Fruit fly (Drosophila melanogaster) whole organism, embryonic: ENCODE data around the gene wrd.
A peak's percentile ranks its signal among the peaks of the same experiment; 100 is the strongest.

Source experiments
- Atf3 ChIP-seq: fragments of 200-800 bp; sonication (Bioruptor generic); optimal IDR thresholded peaks from 3 replicates; lab custom pipeline; 2016; ENCODE audit warnings: missing biosample characterization, missing genetic modification characterization
- Atf6 ChIP-seq: fragments of 200-800 bp; sonication (Bioruptor generic); IDR thresholded peaks from 2 replicates; pipeline ENCODE4 v1.3.6; 2022; ENCODE audit warnings: missing biosample characterization, missing genetic modification characterization
- CG11723 ChIP-seq: fragments of 200-800 bp; sonication (Bioruptor generic); optimal IDR thresholded peaks from 2 replicates; lab custom pipeline; 2017; ENCODE audit warnings: missing biosample characterization, mild to moderate bottlenecking, missing genetic modification characterization
- CG15514 ChIP-seq: fragments of 200-800 bp; sonication (Bioruptor generic); optimal IDR thresholded peaks from 3 replicates; lab custom pipeline; 2017; ENCODE audit warnings: missing biosample characterization, missing genetic modification characterization, mild to moderate bottlenecking, moderate library complexity, missing genetic modification reagents
- CG15696 ChIP-seq: fragments of 200-800 bp; sonication (Bioruptor generic); optimal IDR thresholded peaks from 2 replicates; lab custom pipeline; 2019; ENCODE audit warnings: missing biosample characterization, mild to moderate bottlenecking, missing genetic modification characterization, moderate library complexity
- CG1602 ChIP-seq: fragments of 200-800 bp; sonication (Bioruptor generic); optimal IDR thresholded peaks from 3 replicates; lab custom pipeline; 2016; ENCODE audit warnings: missing biosample characterization, missing genetic modification characterization
- CG17612 ChIP-seq: fragments of 200-800 bp; sonication (Bioruptor generic); IDR thresholded peaks from 2 replicates; pipeline ENCODE4 v1.3.6; 2022; ENCODE audit warnings: missing biosample characterization, missing genetic modification characterization
- CG18619 ChIP-seq: fragments of 200-800 bp; sonication (Bioruptor generic); optimal IDR thresholded peaks from 3 replicates; lab custom pipeline; 2017; ENCODE audit warnings: missing biosample characterization, mild to moderate bottlenecking, missing genetic modification characterization
- CG2199 ChIP-seq: fragments of 200-800 bp; sonication (Bioruptor generic); IDR thresholded peaks from 3 replicates; pipeline ENCODE4 v1.3.6; 2022; ENCODE audit warnings: missing biosample characterization, missing genetic modification characterization
- CG4360 ChIP-seq: fragments of 200-800 bp; sonication (Bioruptor generic); IDR thresholded peaks from 2 replicates; pipeline ENCODE4 v1.3.6; 2022; ENCODE audit warnings: missing biosample characterization, missing genetic modification characterization
- CG4617 ChIP-seq: fragments of 200-800 bp; sonication (Bioruptor generic); optimal IDR thresholded peaks from 3 replicates; lab custom pipeline; 2016; ENCODE audit warnings: missing biosample characterization, missing genetic modification characterization, borderline replicate concordance
- CG6254 ChIP-seq: fragments of 200-800 bp; sonication (Bioruptor generic); optimal IDR thresholded peaks from 3 replicates; lab custom pipeline; 2017; ENCODE audit warnings: mild to moderate bottlenecking, missing biosample characterization, missing genetic modification reagents, missing genetic modification characterization
- CG6654 ChIP-seq: fragments of 200-800 bp; sonication (Bioruptor generic); optimal IDR thresholded peaks from 2 replicates; lab custom pipeline; 2017; ENCODE audit warnings: missing biosample characterization, mild to moderate bottlenecking, missing genetic modification characterization
- CG6765 ChIP-seq: fragments of 200-800 bp; sonication (Bioruptor generic); optimal IDR thresholded peaks from 3 replicates; lab custom pipeline; 2017; ENCODE audit warnings: missing biosample characterization, mild to moderate bottlenecking, missing genetic modification characterization
- CG7963 ChIP-seq: fragments of 200-800 bp; sonication (Bioruptor generic); IDR thresholded peaks from 3 replicates; pipeline ENCODE4 v1.3.6; 2022; ENCODE audit warnings: missing biosample characterization, missing genetic modification characterization; ENCODE audit not compliant: partially characterized antibody
- CG9932 ChIP-seq: fragments of 200-800 bp; sonication (Bioruptor generic); IDR thresholded peaks from 2 replicates; pipeline ENCODE4 v1.3.6; 2022; ENCODE audit warnings: missing biosample characterization, missing genetic modification characterization
- D19B ChIP-seq: fragments of 200-800 bp; sonication (Bioruptor generic); optimal IDR thresholded peaks from 2 replicates; lab custom pipeline; 2017; ENCODE audit warnings: missing biosample characterization, mild to moderate bottlenecking, missing genetic modification characterization
- Dad ChIP-seq: fragments of 200-800 bp; sonication (Bioruptor generic); optimal IDR thresholded peaks from 3 replicates; lab custom pipeline; 2016; ENCODE audit warnings: missing biosample characterization, missing genetic modification characterization
- Dll ChIP-seq: fragments of 200-800 bp; sonication (Bioruptor generic); IDR thresholded peaks from 4 replicates; pipeline ENCODE4 v1.3.6; 2022; ENCODE audit warnings: missing biosample characterization, missing genetic modification characterization; ENCODE audit not compliant: partially characterized antibody
- Ets65A ChIP-seq: fragments of 200-800 bp; sonication (Bioruptor generic); peaks from one replicate; lab custom pipeline; 2016; ENCODE audit warnings: missing biosample characterization, missing genetic modification characterization
- H15 ChIP-seq: fragments of 200-800 bp; sonication (Bioruptor generic); IDR thresholded peaks from 3 replicates; pipeline ENCODE4 v1.3.6; 2022; ENCODE audit warnings: missing biosample characterization, missing genetic modification characterization
- Mrtf ChIP-seq: fragments of 200-800 bp; sonication (Bioruptor generic); IDR thresholded peaks from 3 replicates; pipeline ENCODE4 v1.3.6; 2022; ENCODE audit warnings: missing biosample characterization, missing genetic modification characterization
- Myb ChIP-seq: fragments of 200-800 bp; sonication (Bioruptor generic); optimal IDR thresholded peaks from 2 replicates; lab custom pipeline; 2016; ENCODE audit warnings: missing biosample characterization, missing genetic modification characterization
- Oaz ChIP-seq: fragments of 200-800 bp; sonication (Bioruptor generic); IDR thresholded peaks from 2 replicates; pipeline ENCODE4 v1.3.6; 2022; ENCODE audit warnings: missing biosample characterization, missing genetic modification characterization
- Optix ChIP-seq: fragments of 200-800 bp; sonication (Bioruptor generic); IDR thresholded peaks from 3 replicates; pipeline ENCODE4 v1.3.6; 2022; ENCODE audit warnings: missing biosample characterization, missing genetic modification characterization
- Ravus ChIP-seq: fragments of 200-800 bp; sonication (Bioruptor generic); IDR thresholded peaks from 2 replicates; pipeline ENCODE4 v1.3.6; 2022; ENCODE audit warnings: missing biosample characterization, missing genetic modification characterization
- Tbp ChIP-seq: fragments of >200 bp; optimal IDR thresholded peaks from 2 replicates; lab custom pipeline; 2018; ENCODE audit warnings: missing biosample characterization, missing genetic modification characterization
- Vsx1 ChIP-seq: fragments of 200-800 bp; sonication (Bioruptor generic); optimal IDR thresholded peaks from 2 replicates; lab custom pipeline; 2017; ENCODE audit warnings: missing biosample characterization, mild to moderate bottlenecking, missing genetic modification characterization, missing genetic modification reagents
- YL-1 ChIP-seq: fragments of 200-800 bp; sonication (Bioruptor generic); optimal IDR thresholded peaks from 3 replicates; lab custom pipeline; 2017; ENCODE audit warnings: missing biosample characterization, mild to moderate bottlenecking, missing genetic modification characterization
- aop ChIP-seq: fragments of 200-800 bp; sonication (Bioruptor generic); IDR thresholded peaks from 2 replicates; pipeline ENCODE4 v1.3.6; 2022; ENCODE audit warnings: missing biosample characterization, missing genetic modification characterization
- ap ChIP-seq: fragments of 200-800 bp; sonication (Bioruptor generic); IDR thresholded peaks from 2 replicates; pipeline ENCODE4 v1.3.6; 2022; ENCODE audit warnings: missing biosample characterization, missing genetic modification characterization
- az2 ChIP-seq: fragments of 200-800 bp; sonication (Bioruptor generic); optimal IDR thresholded peaks from 3 replicates; lab custom pipeline; 2016; ENCODE audit warnings: missing biosample characterization, missing genetic modification characterization
- bsh ChIP-seq, 2 experiments: fragments of 200-800 bp; sonication (Bioruptor generic); optimal IDR thresholded peaks; 2 replicates each; lab custom pipeline; 2017 to 2018; ENCODE audit warnings: mild to moderate bottlenecking in 2 of 2, missing biosample characterization in 2 of 2, missing genetic modification characterization in 2 of 2, moderate library complexity in 1 of 2
- dan ChIP-seq: fragments of 200-800 bp; sonication (Bioruptor generic); IDR thresholded peaks from 2 replicates; pipeline ENCODE4 v1.3.6; 2022; ENCODE audit warnings: missing biosample characterization, missing genetic modification characterization
- emc ChIP-seq: fragments of 200-800 bp; sonication (Bioruptor generic); optimal IDR thresholded peaks from 2 replicates; lab custom pipeline; 2016; ENCODE audit warnings: missing biosample characterization, missing genetic modification characterization
- lilli ChIP-seq: fragments of 200-800 bp; sonication (Bioruptor generic); optimal IDR thresholded peaks from 3 replicates; lab custom pipeline; 2016; ENCODE audit warnings: missing biosample characterization, missing genetic modification characterization
- luna ChIP-seq: fragments of 200-800 bp; sonication (Bioruptor generic); optimal IDR thresholded peaks from 2 replicates; lab custom pipeline; 2016; ENCODE audit warnings: missing biosample characterization, missing genetic modification characterization
- oc ChIP-seq: fragments of 200-800 bp; sonication (Bioruptor generic); optimal IDR thresholded peaks from 2 replicates; lab custom pipeline; 2018; ENCODE audit warnings: missing biosample characterization, mild to moderate bottlenecking, missing genetic modification characterization, moderate library complexity
- odd ChIP-seq: fragments of 200-800 bp; sonication (Bioruptor generic); optimal IDR thresholded peaks from 2 replicates; lab custom pipeline; 2017; ENCODE audit warnings: missing biosample characterization, mild to moderate bottlenecking, missing genetic modification characterization
- pho ChIP-seq: fragments of 200-800 bp; sonication (Bioruptor generic); optimal IDR thresholded peaks from 2 replicates; lab custom pipeline; 2016; ENCODE audit warnings: missing biosample characterization, missing genetic modification characterization
- pzg ChIP-seq: fragments of 200-800 bp; sonication (Bioruptor generic); optimal IDR thresholded peaks from 3 replicates; lab custom pipeline; 2018; ENCODE audit warnings: missing biosample characterization, mild to moderate bottlenecking, missing genetic modification characterization, moderate library complexity
- ranshi ChIP-seq: fragments of 200-800 bp; sonication (Bioruptor generic); IDR thresholded peaks from 2 replicates; pipeline ENCODE4 v1.3.6; 2022; ENCODE audit warnings: missing biosample characterization, missing genetic modification characterization
- run ChIP-seq: fragments of 200-800 bp; sonication (Bioruptor generic); optimal IDR thresholded peaks from 3 replicates; lab custom pipeline; 2018; ENCODE audit warnings: missing biosample characterization, mild to moderate bottlenecking, missing genetic modification characterization
- salm ChIP-seq: fragments of 200-800 bp; sonication (Bioruptor generic); optimal IDR thresholded peaks from 2 replicates; lab custom pipeline; 2018; ENCODE audit warnings: missing biosample characterization, mild to moderate bottlenecking, missing genetic modification characterization
- shn ChIP-seq: fragments of 200-800 bp; sonication (Bioruptor generic); optimal IDR thresholded peaks from 3 replicates; lab custom pipeline; 2016; ENCODE audit warnings: missing biosample characterization, missing genetic modification characterization
- sima ChIP-seq: fragments of 200-800 bp; sonication (Bioruptor generic); optimal IDR thresholded peaks from 2 replicates; lab custom pipeline; 2016; ENCODE audit warnings: missing biosample characterization, missing genetic modification characterization
- unc-4 ChIP-seq: fragments of 200-800 bp; sonication (Bioruptor generic); IDR thresholded peaks from 2 replicates; pipeline ENCODE4 v1.3.6; 2022; ENCODE audit warnings: missing biosample characterization, missing genetic modification characterization; ENCODE audit not compliant: partially characterized antibody
- vvl ChIP-seq: fragments of 200-800 bp; sonication (Bioruptor generic); IDR thresholded peaks from 2 replicates; pipeline ENCODE4 v1.3.6; 2022; ENCODE audit warnings: missing biosample characterization, missing genetic modification characterization
- yki ChIP-seq: fragments of >200 bp; optimal IDR thresholded peaks from 3 replicates; lab custom pipeline; 2018
- zen2 ChIP-seq: fragments of 200-800 bp; sonication (Bioruptor generic); IDR thresholded peaks from 3 replicates; pipeline ENCODE4 v1.3.6; 2022; ENCODE audit warnings: missing biosample characterization, missing genetic modification characterization; ENCODE audit not compliant: partially characterized antibody

Gene wrd

dm6 chr3R:18164052-18164722 lies 3.4 kb upstream of the wrd start, which contains the start of the genes CG7218 and Cbp20 (continued):
- TF ChIP-seq luna (GFP tag; lab: Kevin White, UChicago) = peak; percentile 14
- peak; percentile 16 for TF ChIP-seq Dad (GFP tag; lab: Kevin White, UChicago)
- TF ChIP-seq shn = peak; percentile 53
- peak; percentile 65; the same call in 1 of the 3 replicates for TF ChIP-seq zen2 (GFP tag; lab: Robert Waterston, UW)
- TF ChIP-seq oc (tag; lab: Kevin White, UChicago) = no peak
- no peak for TF ChIP-seq Tbp (GFP tag; lab: Kevin White, UChicago)
- peak; percentile 64 for TF ChIP-seq pho
- TF ChIP-seq vvl = peak; percentile 82
- no peak for TF ChIP-seq dan (GFP tag; lab: Robert Waterston, UW)
- no peak for TF ChIP-seq Ravus
- TF ChIP-seq CG2199 (GFP tag; lab: Robert Waterston, UW) = no peak
- TF ChIP-seq Dll (GFP tag; lab: Robert Waterston, UW) = peak; percentile 96
- peak; percentile 45 for TF ChIP-seq Myb (GFP tag; lab: Kevin White, UChicago)
- TF ChIP-seq Atf3 (GFP tag; lab: Kevin White, UChicago) = peak; percentile 51
- TF ChIP-seq salm (tag; lab: Kevin White, UChicago) = no peak
- no peak for TF ChIP-seq yki (lab: Kevin White, UChicago)
- no peak for TF ChIP-seq Vsx1 (GFP tag; lab: Kevin White, UChicago)
- TF ChIP-seq CG9932 (GFP tag; lab: Robert Waterston, UW) = peak; percentile 95
- no peak for TF ChIP-seq CG6765 (GFP tag; lab: Kevin White, UChicago)
- TF ChIP-seq ranshi (GFP tag; lab: Robert Waterston, UW) = peak; percentile 78
- peak; percentile 34 for TF ChIP-seq CG11723 (GFP tag; lab: Kevin White, UChicago)
- no peak for TF ChIP-seq CG6654
- peak; percentile 83 for TF ChIP-seq CG4617 (GFP tag; lab: Kevin White, UChicago)
- no peak for TF ChIP-seq Oaz (GFP tag; lab: Robert Waterston, UW)
- peak; percentile 37 for TF ChIP-seq CG6254 (GFP tag; lab: Kevin White, UChicago)
- TF ChIP-seq sima (GFP tag; lab: Kevin White, UChicago) = no peak
- peak; percentile 61 for TF ChIP-seq D19B (GFP tag; lab: Kevin White, UChicago)
- peak; percentile 87 for TF ChIP-seq CG1602 (GFP tag; lab: Kevin White, UChicago)
- peak; percentile 94 for TF ChIP-seq Ets65A (GFP tag; lab: Kevin White, UChicago)
- TF ChIP-seq ap (GFP tag; lab: Robert Waterston, UW) = no peak
- peak; percentile 33 for TF ChIP-seq emc (GFP tag; lab: Kevin White, UChicago)
- peak; percentile 42; the same call in 1 of the 2 replicates for TF ChIP-seq CG4360 (GFP tag; lab: Robert Waterston, UW)
- no peak for TF ChIP-seq odd (GFP tag; lab: Kevin White, UChicago)
- peak; percentile 65; the same call in 1 of the 3 replicates for TF ChIP-seq H15
- TF ChIP-seq run = no peak
- TF ChIP-seq CG18619 (GFP tag; lab: Kevin White, UChicago) = peak; percentile 50
- TF ChIP-seq az2 (GFP tag; lab: Kevin White, UChicago) = peak; percentile 83
- TF ChIP-seq CG15696 = peak; percentile 49
- peak; percentile 79 for TF ChIP-seq YL-1
- TF ChIP-seq Atf6 (GFP tag; lab: Robert Waterston, UW) = peak; percentile 59
- TF ChIP-seq CG15514 (GFP tag; lab: Kevin White, UChicago) = peak; percentile 81
- peak; percentile 87 for TF ChIP-seq lilli
- TF ChIP-seq unc-4 = peak; percentile 90
- TF ChIP-seq aop (GFP tag; lab: Robert Waterston, UW) = no peak
- TF ChIP-seq CG7963 (GFP tag; lab: Robert Waterston, UW) = peak; percentile 65; the same call in 2 of the 3 replicates
- TF ChIP-seq CG17612 (GFP tag; lab: Robert Waterston, UW) = peak; percentile 52; the same call in 1 of the 2 replicates
- TF ChIP-seq Mrtf (GFP tag; lab: Robert Waterston, UW) = peak; percentile 63; the same call in 1 of the 3 replicates
- peak; percentile 69 for TF ChIP-seq pzg
- TF ChIP-seq Optix = no peak
- peak in 1 of 2 experiments; percentile 43 for TF ChIP-seq bsh (GFP tag; optimal IDR thresholded peaks at IDR 0.05; lab: Kevin White, UChicago)
